Fruit fly (Drosophila melanogaster) Kc167 (cell line): ENCODE measurements around the gene CG15439.

Experiments used
- Myc ChIP-seq: fragments of >200 bp; optimal IDR thresholded peaks from 2 replicates; lab custom pipeline; 2017; ENCODE audit warnings: missing external identifiers
- ttk ChIP-seq: sonication (Bioruptor generic); optimal IDR thresholded peaks from 2 replicates; lab custom pipeline; 2017; ENCODE audit warnings: missing external identifiers

DNA sequence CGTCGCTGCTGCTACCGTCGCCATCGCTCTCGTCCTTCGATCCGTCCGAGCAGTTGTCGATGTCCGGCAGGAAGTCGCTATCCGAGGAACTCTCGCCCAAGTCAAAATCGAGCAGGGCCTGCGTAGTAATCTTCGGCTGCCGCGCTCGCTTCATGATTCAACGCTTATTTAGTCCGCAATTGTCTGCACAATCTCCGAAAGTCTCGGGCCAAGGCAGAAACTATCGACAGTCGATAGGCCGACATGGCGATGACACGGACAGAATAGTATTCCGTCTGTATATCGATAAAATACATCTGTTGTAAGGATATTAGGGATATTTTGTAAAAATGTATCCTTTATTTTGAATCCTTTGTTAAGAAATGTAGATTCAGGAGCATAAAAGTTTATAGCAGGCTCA is at the start of gene CG15439:
- no peak for TF ChIP-seq ttk (lab: Kevin White, UChicago)
- no peak for TF ChIP-seq Myc (lab: Kevin White, UChicago)
